Fruit fly (Drosophila melanogaster) whole organism, embryonic: ENCODE measurements around the gene CG3119.

Source experiments
- Adf1 ChIP-seq: fragments of 200-800 bp; sonication (Bioruptor generic); IDR thresholded peaks from 2 replicates; pipeline ENCODE4 v1.3.6; 2022; ENCODE audit warnings: missing biosample characterization, missing genetic modification characterization
- Bteb2 ChIP-seq: fragments of 200-800 bp; sonication (Bioruptor generic); optimal IDR thresholded peaks from 2 replicates; lab custom pipeline; 2016; ENCODE audit warnings: missing biosample characterization, missing genetic modification characterization
- CG10147 ChIP-seq: fragments of 200-800 bp; sonication (Bioruptor generic); optimal IDR thresholded peaks from 2 replicates; lab custom pipeline; 2019; ENCODE audit warnings: missing biosample characterization, mild to moderate bottlenecking, missing genetic modification characterization, moderate library complexity
- CG10321 ChIP-seq: fragments of 200-800 bp; sonication (Bioruptor generic); IDR thresholded peaks from 2 replicates; pipeline ENCODE4 v1.3.6; 2022; ENCODE audit warnings: missing biosample characterization, missing genetic modification characterization
- CG10565 ChIP-seq: fragments of 200-800 bp; sonication (Bioruptor generic); optimal IDR thresholded peaks from 3 replicates; lab custom pipeline; 2016; ENCODE audit warnings: missing biosample characterization, mild to moderate bottlenecking, missing genetic modification characterization
- CG10979 ChIP-seq: fragments of 200-800 bp; sonication (Bioruptor generic); optimal IDR thresholded peaks from 2 replicates; lab custom pipeline; 2018; ENCODE audit warnings: missing biosample characterization, mild to moderate bottlenecking, missing genetic modification characterization, moderate library complexity
- CG11504 ChIP-seq: fragments of 200-800 bp; sonication (Bioruptor generic); optimal IDR thresholded peaks from 3 replicates; lab custom pipeline; 2019; ENCODE audit warnings: missing biosample characterization, mild to moderate bottlenecking, missing genetic modification characterization, moderate library complexity
- CG12155 ChIP-seq: fragments of 200-800 bp; sonication (Bioruptor generic); optimal IDR thresholded peaks from 3 replicates; lab custom pipeline; 2016; ENCODE audit warnings: missing biosample characterization, missing genetic modification characterization
- CG13123 ChIP-seq: fragments of 200-800 bp; sonication (Bioruptor generic); optimal IDR thresholded peaks from 2 replicates; lab custom pipeline; 2016; ENCODE audit warnings: missing biosample characterization, missing genetic modification characterization
- CG13424 ChIP-seq: fragments of 200-800 bp; sonication (Bioruptor generic); optimal IDR thresholded peaks from 2 replicates; lab custom pipeline; 2019; ENCODE audit warnings: missing biosample characterization, mild to moderate bottlenecking, missing genetic modification characterization, moderate library complexity
- CG17186 ChIP-seq: fragments of 200-800 bp; sonication (Bioruptor generic); optimal IDR thresholded peaks from 3 replicates; lab custom pipeline; 2017; ENCODE audit warnings: missing biosample characterization, missing genetic modification reagents, missing genetic modification characterization
- CG18011 ChIP-seq: fragments of 200-800 bp; sonication (Bioruptor generic); optimal IDR thresholded peaks from 2 replicates; lab custom pipeline; 2017; ENCODE audit warnings: missing biosample characterization, missing genetic modification characterization, mild to moderate bottlenecking, moderate library complexity, missing genotype
- CG2120 ChIP-seq: fragments of 200-800 bp; sonication (Bioruptor generic); optimal IDR thresholded peaks from 3 replicates; lab custom pipeline; 2016; ENCODE audit warnings: missing biosample characterization, missing genetic modification characterization
- CG2129 ChIP-seq: fragments of 200-800 bp; sonication (Bioruptor generic); IDR thresholded peaks from 2 replicates; pipeline ENCODE4 v1.3.6; 2022; ENCODE audit warnings: missing biosample characterization, missing genetic modification characterization; ENCODE audit not compliant: partially characterized antibody
- CG2199 ChIP-seq: fragments of 200-800 bp; sonication (Bioruptor generic); IDR thresholded peaks from 3 replicates; pipeline ENCODE4 v1.3.6; 2022; ENCODE audit warnings: missing biosample characterization, missing genetic modification characterization
- CG2678 ChIP-seq: fragments of 200-800 bp; sonication (Bioruptor generic); optimal IDR thresholded peaks from 3 replicates; lab custom pipeline; 2019; ENCODE audit warnings: missing biosample characterization, mild to moderate bottlenecking, missing genetic modification characterization, moderate library complexity
- CG32772 ChIP-seq: fragments of 200-800 bp; sonication (Bioruptor generic); IDR thresholded peaks from 2 replicates; pipeline ENCODE4 v1.3.6; 2022; ENCODE audit warnings: missing biosample characterization, missing genetic modification characterization
- CG6254 ChIP-seq: fragments of 200-800 bp; sonication (Bioruptor generic); optimal IDR thresholded peaks from 3 replicates; lab custom pipeline; 2017; ENCODE audit warnings: mild to moderate bottlenecking, missing biosample characterization, missing genetic modification reagents, missing genetic modification characterization
- CG6854 ChIP-seq: fragments of 200-800 bp; sonication (Bioruptor generic); optimal IDR thresholded peaks from 3 replicates; lab custom pipeline; 2017; ENCODE audit warnings: missing biosample characterization, mild to moderate bottlenecking, missing genetic modification characterization
- CG7963 ChIP-seq: fragments of 200-800 bp; sonication (Bioruptor generic); IDR thresholded peaks from 3 replicates; pipeline ENCODE4 v1.3.6; 2022; ENCODE audit warnings: missing biosample characterization, missing genetic modification characterization; ENCODE audit not compliant: partially characterized antibody
- CG8765 ChIP-seq: fragments of 200-800 bp; sonication (Bioruptor generic); IDR thresholded peaks from 2 replicates; pipeline ENCODE4 v1.3.6; 2022; ENCODE audit warnings: missing biosample characterization, missing genetic modification characterization
- CG9727 ChIP-seq: fragments of 200-800 bp; sonication (Bioruptor generic); optimal IDR thresholded peaks from 3 replicates; lab custom pipeline; 2017; ENCODE audit warnings: missing biosample characterization, mild to moderate bottlenecking, missing genetic modification characterization
- CrebB ChIP-seq: fragments of 200-800 bp; sonication (Bioruptor generic); optimal IDR thresholded peaks from 3 replicates; lab custom pipeline; 2018; ENCODE audit warnings: missing biosample characterization, mild to moderate bottlenecking, missing genetic modification characterization
- H15 ChIP-seq: fragments of 200-800 bp; sonication (Bioruptor generic); IDR thresholded peaks from 3 replicates; pipeline ENCODE4 v1.3.6; 2022; ENCODE audit warnings: missing biosample characterization, missing genetic modification characterization
- Hmx ChIP-seq: fragments of 200-800 bp; sonication (Bioruptor generic); optimal IDR thresholded peaks from 2 replicates; lab custom pipeline; 2016; ENCODE audit warnings: missing biosample characterization, missing genetic modification characterization
- Hr3 ChIP-seq: fragments of 200-800 bp; sonication (Bioruptor generic); optimal IDR thresholded peaks from 3 replicates; lab custom pipeline; 2016; ENCODE audit warnings: missing biosample characterization, missing genetic modification characterization
- Hr78 ChIP-seq, 2 experiments: fragments of 200-800 bp in 1 of 2; fragments of >200 bp in 1 of 2; sonication (Bioruptor generic) in 1 of 2; optimal IDR thresholded peaks; 2 replicates each; lab custom pipeline; 2017 to 2019; ENCODE audit warnings: missing biosample characterization in 2 of 2, missing genetic modification characterization in 2 of 2, mild to moderate bottlenecking in 1 of 2, moderate library complexity in 1 of 2
- Kr ChIP-seq: fragments of 200-800 bp; sonication (Bioruptor generic); optimal IDR thresholded peaks from 2 replicates; lab custom pipeline; 2017; ENCODE audit warnings: missing biosample characterization, mild to moderate bottlenecking, missing genetic modification characterization
- MESR4 ChIP-seq: fragments of 200-800 bp; sonication (Bioruptor generic); optimal IDR thresholded peaks from 2 replicates; lab custom pipeline; 2018; ENCODE audit warnings: missing biosample characterization, mild to moderate bottlenecking, missing genetic modification characterization, moderate library complexity
- Meics ChIP-seq: fragments of 200-800 bp; sonication (Bioruptor generic); optimal IDR thresholded peaks from 2 replicates; lab custom pipeline; 2017; ENCODE audit warnings: missing biosample characterization, mild to moderate bottlenecking, missing genetic modification characterization
- NfI ChIP-seq: fragments of 200-800 bp; sonication (Bioruptor generic); optimal IDR thresholded peaks from 3 replicates; lab custom pipeline; 2018; ENCODE audit warnings: missing biosample characterization, mild to moderate bottlenecking, missing genetic modification characterization, moderate library complexity
- Oli ChIP-seq: fragments of 200-800 bp; sonication (Bioruptor generic); optimal IDR thresholded peaks from 2 replicates; lab custom pipeline; 2018; ENCODE audit warnings: missing biosample characterization, mild to moderate bottlenecking, missing genetic modification characterization, moderate library complexity
- Ssrp ChIP-seq: fragments of 200-800 bp; sonication (Bioruptor generic); optimal IDR thresholded peaks from 2 replicates; lab custom pipeline; 2018; ENCODE audit warnings: missing biosample characterization, mild to moderate bottlenecking, missing genetic modification characterization, moderate library complexity
- amos ChIP-seq: fragments of 200-800 bp; sonication (Bioruptor generic); IDR thresholded peaks from 2 replicates; pipeline ENCODE4 v1.3.6; 2022; ENCODE audit warnings: missing biosample characterization, missing genetic modification characterization; ENCODE audit not compliant: partially characterized antibody
- bab2 ChIP-seq: fragments of 200-800 bp; sonication (Bioruptor generic); optimal IDR thresholded peaks from 2 replicates; lab custom pipeline; 2016; ENCODE audit warnings: missing biosample characterization, missing genetic modification characterization
- bbx ChIP-seq: fragments of 200-800 bp; sonication (Bioruptor generic); IDR thresholded peaks from 2 replicates; pipeline ENCODE4 v1.3.6; 2022; ENCODE audit warnings: missing biosample characterization, missing genetic modification characterization; ENCODE audit not compliant: partially characterized antibody
- br ChIP-seq: fragments of >200 bp; optimal IDR thresholded peaks from 2 replicates; lab custom pipeline; 2017
- danr ChIP-seq: fragments of 200-800 bp; sonication (Bioruptor generic); IDR thresholded peaks from 2 replicates; pipeline ENCODE4 v1.3.6; 2022; ENCODE audit warnings: missing biosample characterization, missing genetic modification characterization
- dpn ChIP-seq, 2 experiments: fragments of 200-800 bp; sonication (Bioruptor generic); optimal IDR thresholded peaks; 3 replicates each; lab custom pipeline; 2016; ENCODE audit warnings: missing biosample characterization in 2 of 2, missing genetic modification characterization in 2 of 2
- emc ChIP-seq: fragments of 200-800 bp; sonication (Bioruptor generic); optimal IDR thresholded peaks from 2 replicates; lab custom pipeline; 2016; ENCODE audit warnings: missing biosample characterization, missing genetic modification characterization
- fru ChIP-seq: fragments of >200 bp; optimal IDR thresholded peaks from 2 replicates; lab custom pipeline; 2017
- gce ChIP-seq: fragments of 200-800 bp; sonication (Bioruptor generic); IDR thresholded peaks from 3 replicates; pipeline ENCODE4 v1.3.6; 2022; ENCODE audit warnings: missing biosample characterization, missing genetic modification characterization
- nmo ChIP-seq: fragments of 200-800 bp; sonication (Bioruptor generic); optimal IDR thresholded peaks from 2 replicates; lab custom pipeline; 2018; ENCODE audit warnings: missing biosample characterization, mild to moderate bottlenecking, missing genetic modification characterization, moderate library complexity
- sens-2 ChIP-seq: fragments of 200-800 bp; sonication (Bioruptor generic); IDR thresholded peaks from 2 replicates; pipeline ENCODE4 v1.3.6; 2022; ENCODE audit warnings: missing biosample characterization, missing genetic modification characterization
- sr ChIP-seq: fragments of 200-800 bp; sonication (Bioruptor generic); IDR thresholded peaks from 3 replicates; pipeline ENCODE4 v1.3.6; 2022; ENCODE audit warnings: missing biosample characterization, missing genetic modification characterization
- stc ChIP-seq: fragments of 200-800 bp; sonication (Bioruptor generic); IDR thresholded peaks from 2 replicates; pipeline ENCODE4 v1.3.6; 2022; ENCODE audit warnings: missing biosample characterization, missing genetic modification characterization
- tap ChIP-seq: fragments of 200-800 bp; optimal IDR thresholded peaks from 3 replicates; lab custom pipeline; 2019; ENCODE audit warnings: missing biosample characterization, mild to moderate bottlenecking, missing genetic modification characterization, moderate library complexity
- tio ChIP-seq: fragments of 200-800 bp; sonication (Bioruptor generic); optimal IDR thresholded peaks from 2 replicates; lab custom pipeline; 2017; ENCODE audit warnings: missing biosample characterization, missing genetic modification characterization, inconsistent platforms
- trh ChIP-seq: fragments of 200-800 bp; sonication (Bioruptor generic); optimal IDR thresholded peaks from 2 replicates; lab custom pipeline; 2016; ENCODE audit warnings: missing biosample characterization, missing genetic modification characterization
- ttk ChIP-seq: fragments of 200-800 bp; sonication (Bioruptor generic); IDR thresholded peaks from 2 replicates; pipeline ENCODE4 v2.1.2; 2022; ENCODE audit warnings: missing biosample characterization, missing genetic modification characterization
- yki ChIP-seq: fragments of >200 bp; optimal IDR thresholded peaks from 3 replicates; lab custom pipeline; 2018

The CG3119 gene

dm6 chr2L:2830341-2830800, 7.3 kb downstream of the CG3119 start (continued):
- TF ChIP-seq Ssrp (tag; lab: Kevin White, UChicago) = peak; percentile 92
- TF ChIP-seq CrebB (tag; lab: Kevin White, UChicago) = peak; percentile 61
- TF ChIP-seq fru (lab: Kevin White, UChicago) = no peak
- no peak for TF ChIP-seq CG2129
- no peak for TF ChIP-seq CG7963
- peak; percentile 85 for TF ChIP-seq CG6854 (GFP tag; lab: Kevin White, UChicago)
- TF ChIP-seq CG10321 (GFP tag; lab: Robert Waterston, UW) = peak; percentile 31; the same call in 1 of the 2 replicates
- peak; percentile 75; the same call in 2 of the 3 replicates for TF ChIP-seq H15 (GFP tag; lab: Robert Waterston, UW)
- 0 out of 2 replicates have a peak, but pooled peaks have one; percentile 10 for TF ChIP-seq CG8765
- peak; percentile 49 for TF ChIP-seq Kr (GFP tag; lab: Kevin White, UChicago)
- peak; percentile 74 for TF ChIP-seq Hmx (GFP tag; lab: Kevin White, UChicago)
- TF ChIP-seq emc (GFP tag; lab: Kevin White, UChicago) = no peak
- TF ChIP-seq trh (GFP tag; lab: Kevin White, UChicago) = peak; percentile 73
- TF ChIP-seq sens-2 (GFP tag; lab: Robert Waterston, UW) = no peak; the same call in 1 of the 2 replicates
- TF ChIP-seq CG13123 (GFP tag; lab: Kevin White, UChicago) = peak; percentile 45
- peak; percentile 93 for TF ChIP-seq CG10147 (GFP tag; lab: Kevin White, UChicago)
- peak; percentile 93 for TF ChIP-seq CG11504 (tag; lab: Kevin White, UChicago)
- TF ChIP-seq danr (GFP tag; lab: Robert Waterston, UW) = peak; percentile 78
- TF ChIP-seq CG10565 (GFP tag; lab: Kevin White, UChicago) = peak; percentile 39
- peak; percentile 82 for TF ChIP-seq Hr3
- peak; percentile 71 for TF ChIP-seq CG12155 (GFP tag; lab: Kevin White, UChicago)
- peak; percentile 45 for TF ChIP-seq bab2
- TF ChIP-seq CG13424 = peak; percentile 95
- peak; percentile 75 for TF ChIP-seq CG32772 (GFP tag; lab: Robert Waterston, UW)
- peak; percentile 82 for TF ChIP-seq NfI (GFP tag; lab: Kevin White, UChicago)
- TF ChIP-seq Bteb2 (GFP tag; lab: Kevin White, UChicago) = peak; percentile 66
- peak in 1 of 2 experiments; percentile 80 for TF ChIP-seq Hr78 (GFP tag; optimal IDR thresholded peaks at IDR 0.05; lab: Kevin White, UChicago)
- TF ChIP-seq CG2678 (tag; lab: Kevin White, UChicago) = peak; percentile 95
- TF ChIP-seq stc (GFP tag; lab: Robert Waterston, UW) = peak; percentile 62
- TF ChIP-seq tap (tag; lab: Kevin White, UChicago) = peak; percentile 74
- no peak for TF ChIP-seq sr (GFP tag; lab: Robert Waterston, UW)
- peak; percentile 53 for TF ChIP-seq CG18011 (GFP tag; lab: Kevin White, UChicago)
- TF ChIP-seq bbx = no peak
- TF ChIP-seq yki (lab: Kevin White, UChicago) = no peak
- TF ChIP-seq dpn (GFP tag; optimal IDR thresholded peaks at IDR 0.05; lab: Kevin White, UChicago) = peak; percentile 70 to 79
- peak; percentile 96 for TF ChIP-seq nmo (GFP tag; lab: Kevin White, UChicago)
- TF ChIP-seq CG17186 (GFP tag; lab: Kevin White, UChicago) = peak; percentile 25
- peak; percentile 57; the same call in 1 of the 2 replicates for TF ChIP-seq ttk
- TF ChIP-seq tio (GFP tag; lab: Kevin White, UChicago) = peak; percentile 93
- TF ChIP-seq br = no peak
- TF ChIP-seq CG2120 (GFP tag; lab: Kevin White, UChicago) = peak; percentile 80
- peak; percentile 92 for TF ChIP-seq Meics (GFP tag; lab: Kevin White, UChicago)
- peak; percentile 94 for TF ChIP-seq Oli (tag; lab: Kevin White, UChicago)
- peak; percentile 86 for TF ChIP-seq CG6254 (GFP tag; lab: Kevin White, UChicago)
- TF ChIP-seq MESR4 (GFP tag; lab: Kevin White, UChicago) = no peak
- TF ChIP-seq gce = peak; percentile 27; the same call in 1 of the 3 replicates
- TF ChIP-seq CG2199 (GFP tag; lab: Robert Waterston, UW) = no peak
- peak; percentile 97 for TF ChIP-seq CG9727 (GFP tag; lab: Kevin White, UChicago)
- TF ChIP-seq amos (GFP tag; lab: Robert Waterston, UW) = no peak
- peak; percentile 96 for TF ChIP-seq CG10979
- peak; percentile 30; the same call in 1 of the 2 replicates for TF ChIP-seq Adf1
